Worm (Caenorhabditis elegans): ENCODE results near the gene C47E8.4.

- TF ChIP-seq him-1 (tag; optimal IDR thresholded peaks at IDR 0.05), result no peak
- no peak for TF ChIP-seq W03F9.2 (tag; optimal IDR thresholded peaks at IDR 0.05)
Measured at ce11 chrV:14656970-14657369, 28.3 kb downstream of the C47E8.4 start.

Measured in whole organism, L4/young adult.